In genomic region chr3L:3798488-3798887, dm6 we compare ENCODE assay signal across 1 fruit fly cellular context.
TF ChIP-seq lines count a peak whose summit lies in the region.

No protein-coding gene starts in this region.

TF ChIP-seq in whole organism, embryonic, 481 proteins besides CTCF, POLR2A, EP300 and RAD21 (continued from another document):
- TF ChIP-seq CG18764 (GFP tag; optimal IDR thresholded peaks at IDR 0.05; lab: Kevin White, UChicago), result no peak
- TF ChIP-seq tna (GFP tag; IDR thresholded peaks at IDR 0.05; lab: Robert Waterston, UW; ENCODE audit: partially characterized antibody), result no peak
- no peak for TF ChIP-seq CG42726 (GFP tag; IDR thresholded peaks at IDR 0.05; lab: Robert Waterston, UW; ENCODE audit: partially characterized antibody)
- TF ChIP-seq sob (GFP tag; IDR thresholded peaks at IDR 0.05; lab: Robert Waterston, UW), result no peak
- no peak for TF ChIP-seq Dip2 (GFP tag; IDR thresholded peaks at IDR 0.05; lab: Robert Waterston, UW)
- no peak for TF ChIP-seq CG6791 (GFP tag; IDR thresholded peaks at IDR 0.05; lab: Robert Waterston, UW; ENCODE audit: partially characterized antibody)
- TF ChIP-seq CG12155 (GFP tag; optimal IDR thresholded peaks at IDR 0.05; lab: Kevin White, UChicago), result no peak
- no peak for TF ChIP-seq lbe (GFP tag; optimal IDR thresholded peaks at IDR 0.05; lab: Kevin White, UChicago)
- no peak for TF ChIP-seq CG33213 (GFP tag; optimal IDR thresholded peaks at IDR 0.05; lab: Kevin White, UChicago)
- no peak for TF ChIP-seq CG17186 (GFP tag; optimal IDR thresholded peaks at IDR 0.05; lab: Kevin White, UChicago)
- no peak for TF ChIP-seq CG4424 (GFP tag; optimal IDR thresholded peaks at IDR 0.05; lab: Kevin White, UChicago)
- no peak for TF ChIP-seq ems (GFP tag; optimal IDR thresholded peaks at IDR 0.05; lab: Kevin White, UChicago)
- no peak for TF ChIP-seq Mes4 (GFP tag; optimal IDR thresholded peaks at IDR 0.05; lab: Kevin White, UChicago)
- no peak for TF ChIP-seq CG6765 (GFP tag; optimal IDR thresholded peaks at IDR 0.05; lab: Kevin White, UChicago)
- no peak for TF ChIP-seq sens-2 (GFP tag; IDR thresholded peaks at IDR 0.05; lab: Robert Waterston, UW)
- TF ChIP-seq sim (GFP tag; IDR thresholded peaks at IDR 0.05; lab: Robert Waterston, UW), result no peak
- no peak for TF ChIP-seq MBD-R2 (GFP tag; IDR thresholded peaks at IDR 0.05; lab: Robert Waterston, UW)
- no peak for TF ChIP-seq knrl (GFP tag; IDR thresholded peaks at IDR 0.05; lab: Robert Waterston, UW; ENCODE audit: partially characterized antibody)
- TF ChIP-seq CG18011 (GFP tag; optimal IDR thresholded peaks at IDR 0.05; lab: Kevin White, UChicago), result no peak
- TF ChIP-seq lmd (GFP tag; IDR thresholded peaks at IDR 0.05; lab: Robert Waterston, UW), result no peak
- TF ChIP-seq CG14014 (GFP tag; IDR thresholded peaks at IDR 0.05; lab: Robert Waterston, UW), result peak; percentile 38; the same call in 1 of the 2 replicates
- TF ChIP-seq Vsx1 (GFP tag; optimal IDR thresholded peaks at IDR 0.05; lab: Kevin White, UChicago), result no peak
- peak; percentile 7 for TF ChIP-seq Hr3 (GFP tag; optimal IDR thresholded peaks at IDR 0.05; lab: Kevin White, UChicago)
- no peak for TF ChIP-seq CG4617 (GFP tag; optimal IDR thresholded peaks at IDR 0.05; lab: Kevin White, UChicago; ENCODE audit: borderline replicate concordance)
- TF ChIP-seq Sox102F (GFP tag; optimal IDR thresholded peaks at IDR 0.05; lab: Kevin White, UChicago), result peak; percentile 42
- TF ChIP-seq Max (GFP tag; optimal IDR thresholded peaks at IDR 0.05; lab: Kevin White, UChicago), result no peak
- no peak for TF ChIP-seq onecut (GFP tag; IDR thresholded peaks at IDR 0.05; lab: Robert Waterston, UW)
- TF ChIP-seq CG14965 (GFP tag; optimal IDR thresholded peaks at IDR 0.05; lab: Kevin White, UChicago; ENCODE audit: borderline replicate concordance), result no peak
- no peak for TF ChIP-seq CG12104 (GFP tag; optimal IDR thresholded peaks at IDR 0.05; lab: Kevin White, UChicago)
- no peak for TF ChIP-seq Awh (GFP tag; IDR thresholded peaks at IDR 0.05; lab: Robert Waterston, UW)
- TF ChIP-seq Bdp1 (GFP tag; optimal IDR thresholded peaks at IDR 0.05; lab: Kevin White, UChicago), result no peak
- TF ChIP-seq Ptx1 (GFP tag; IDR thresholded peaks at IDR 0.05; lab: Robert Waterston, UW), result no peak
- 0 out of 2 replicates have a peak, but pooled peaks have one; percentile 9 for TF ChIP-seq CG31441 (GFP tag; IDR thresholded peaks at IDR 0.05; lab: Robert Waterston, UW)
- TF ChIP-seq CG11560 (tag; IDR thresholded peaks at IDR 0.05; lab: Robert Waterston, UW), result no peak
- TF ChIP-seq H2.0 (GFP tag; IDR thresholded peaks at IDR 0.05; lab: Robert Waterston, UW), result no peak
- no peak for TF ChIP-seq ato (GFP tag; IDR thresholded peaks at IDR 0.05; lab: Robert Waterston, UW; ENCODE audit: partially characterized antibody)
- TF ChIP-seq grau (tag; optimal IDR thresholded peaks at IDR 0.05; lab: Kevin White, UChicago), result peak; percentile 11
